Fruit fly (Drosophila melanogaster): ENCODE data around the gene Set.

DNA sequence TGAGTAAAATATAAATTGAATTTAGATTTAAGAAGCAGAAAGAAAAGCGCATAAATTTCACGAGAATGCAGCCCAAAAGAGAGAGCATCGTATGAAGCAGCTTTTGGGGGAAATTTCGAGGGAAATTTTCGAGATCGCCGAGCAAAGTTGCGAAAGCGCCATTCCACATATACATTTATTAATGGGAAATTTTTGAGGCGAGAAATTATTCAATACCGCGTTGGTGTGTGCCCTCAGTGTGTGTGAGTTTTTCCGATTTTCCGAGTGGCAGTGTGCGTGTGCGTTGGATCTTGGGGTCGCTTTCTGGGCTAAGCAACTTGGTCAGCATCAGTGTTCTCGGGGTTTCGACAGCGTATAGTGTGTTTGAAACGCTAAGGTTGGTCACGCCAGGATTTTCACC, 46.6 kb downstream of the Set start, which contains the start of gene Tm2:
- TF ChIP-seq CG12605 (GFP tag; IDR thresholded peaks at IDR 0.05) = no peak
- no peak for TF ChIP-seq CG32121 (GFP tag; IDR thresholded peaks at IDR 0.05)
- TF ChIP-seq CG13204 (GFP tag; optimal IDR thresholded peaks at IDR 0.05) = no peak
- TF ChIP-seq CG8301 (tag; optimal IDR thresholded peaks at IDR 0.05) = no peak
- no peak for TF ChIP-seq Pif1B (GFP tag; optimal IDR thresholded peaks at IDR 0.05)
- no peak for TF ChIP-seq Snoo (tag; optimal IDR thresholded peaks at IDR 0.05)
